Worm (Caenorhabditis elegans): Measurements from ENCODE around the gene ZK757.2.
"Not testable (repeated sequence)": the region's sequence is repeated elsewhere in the genome, so short reads cannot be mapped to it uniquely, and the experiment has no call there.

ce11 chrIII:9849111-9849510 is 29.6 kb downstream of the ZK757.2 start:
- TF ChIP-seq elt-4 (tag; optimal IDR thresholded peaks at IDR 0.05); unc-86 (tag; optimal IDR thresholded peaks at IDR 0.05); ama-1 (optimal IDR thresholded peaks at IDR 0.05): not testable (repeated sequence)

Measured in whole organism, late embryonic.